Fruit fly (Drosophila melanogaster) whole organism, embryonic: ENCODE results near the gene Atg5.

Experiments
- BEAF-32 ChIP-seq: fragments of 200-800 bp; sonication (Bioruptor generic); optimal IDR thresholded peaks from 3 replicates; lab custom pipeline; 2017; ENCODE audit warnings: missing biosample characterization, missing genetic modification characterization, mild to moderate bottlenecking, moderate library complexity, missing genetic modification reagents
- CG10543 ChIP-seq: fragments of 200-800 bp; sonication (Bioruptor generic); optimal IDR thresholded peaks from 3 replicates; lab custom pipeline; 2017; ENCODE audit warnings: missing biosample characterization, mild to moderate bottlenecking, missing genetic modification characterization, moderate library complexity
- CG11695 ChIP-seq: fragments of 200-800 bp; sonication (Bioruptor generic); IDR thresholded peaks from 3 replicates; pipeline ENCODE4 v1.3.6; 2022; ENCODE audit warnings: missing biosample characterization, missing genetic modification characterization
- CG12155 ChIP-seq: fragments of 200-800 bp; sonication (Bioruptor generic); optimal IDR thresholded peaks from 3 replicates; lab custom pipeline; 2016; ENCODE audit warnings: missing biosample characterization, missing genetic modification characterization
- CG13123 ChIP-seq: fragments of 200-800 bp; sonication (Bioruptor generic); optimal IDR thresholded peaks from 2 replicates; lab custom pipeline; 2016; ENCODE audit warnings: missing biosample characterization, missing genetic modification characterization
- CG14710 ChIP-seq: fragments of 200-800 bp; sonication (Bioruptor generic); optimal IDR thresholded peaks from 3 replicates; lab custom pipeline; 2019; ENCODE audit warnings: missing biosample characterization, mild to moderate bottlenecking, missing genetic modification characterization, moderate library complexity
- CG14965 ChIP-seq: fragments of 200-800 bp; sonication (Bioruptor generic); optimal IDR thresholded peaks from 2 replicates; lab custom pipeline; 2016; ENCODE audit warnings: missing biosample characterization, missing genetic modification characterization, borderline replicate concordance
- CG17385 ChIP-seq: fragments of 200-800 bp; sonication (Bioruptor generic); optimal IDR thresholded peaks from 3 replicates; lab custom pipeline; 2018; ENCODE audit warnings: missing biosample characterization, mild to moderate bottlenecking, missing genetic modification characterization
- CG17829 ChIP-seq: fragments of 200-800 bp; optimal IDR thresholded peaks from 2 replicates; lab custom pipeline; 2019; ENCODE audit warnings: missing biosample characterization, mild to moderate bottlenecking, missing genetic modification characterization, moderate library complexity
- CG30431 ChIP-seq: fragments of 200-800 bp; sonication (Bioruptor generic); optimal IDR thresholded peaks from 2 replicates; lab custom pipeline; 2017; ENCODE audit warnings: missing biosample characterization, missing genetic modification characterization
- CG32772 ChIP-seq: fragments of 200-800 bp; sonication (Bioruptor generic); IDR thresholded peaks from 2 replicates; pipeline ENCODE4 v1.3.6; 2022; ENCODE audit warnings: missing biosample characterization, missing genetic modification characterization
- CG33557 ChIP-seq: fragments of 200-800 bp; sonication (Bioruptor generic); optimal IDR thresholded peaks from 2 replicates; lab custom pipeline; 2019; ENCODE audit warnings: missing biosample characterization, mild to moderate bottlenecking, missing genetic modification characterization, moderate library complexity
- CG34224 ChIP-seq: fragments of 200-800 bp; sonication (Bioruptor generic); IDR thresholded peaks from 3 replicates; pipeline ENCODE4 v1.3.6; 2022; ENCODE audit warnings: missing biosample characterization, missing genetic modification characterization; ENCODE audit not compliant: partially characterized antibody
- CG34376 ChIP-seq: fragments of 200-800 bp; sonication (Bioruptor generic); optimal IDR thresholded peaks from 2 replicates; lab custom pipeline; 2018; ENCODE audit warnings: missing biosample characterization, mild to moderate bottlenecking, missing genetic modification characterization
- CG4820 ChIP-seq: fragments of 200-800 bp; sonication (Bioruptor generic); optimal IDR thresholded peaks from 3 replicates; lab custom pipeline; 2016; ENCODE audit warnings: missing biosample characterization, missing genetic modification characterization
- CG6254 ChIP-seq: fragments of 200-800 bp; sonication (Bioruptor generic); optimal IDR thresholded peaks from 3 replicates; lab custom pipeline; 2017; ENCODE audit warnings: mild to moderate bottlenecking, missing biosample characterization, missing genetic modification reagents, missing genetic modification characterization
- CG6683 ChIP-seq: fragments of 200-800 bp; sonication (Bioruptor generic); optimal IDR thresholded peaks from 2 replicates; lab custom pipeline; 2017; ENCODE audit warnings: missing biosample characterization, mild to moderate bottlenecking, missing genetic modification characterization, missing genetic modification reagents
- CG6765 ChIP-seq: fragments of 200-800 bp; sonication (Bioruptor generic); optimal IDR thresholded peaks from 3 replicates; lab custom pipeline; 2017; ENCODE audit warnings: missing biosample characterization, mild to moderate bottlenecking, missing genetic modification characterization
- CG8290 ChIP-seq, 3 experiments: fragments of 200-800 bp; sonication (Bioruptor generic); optimal IDR thresholded peaks; 2 replicates each; lab custom pipeline; 2016 to 2019; ENCODE audit warnings: missing biosample characterization in 3 of 3, missing genetic modification characterization in 3 of 3, mild to moderate bottlenecking in 2 of 3, moderate library complexity in 1 of 3
- CG8924 ChIP-seq: fragments of 200-800 bp; optimal IDR thresholded peaks from 3 replicates; lab custom pipeline; 2019; ENCODE audit warnings: missing biosample characterization, mild to moderate bottlenecking, missing genetic modification characterization, moderate library complexity
- CoRest ChIP-seq: fragments of 200-800 bp; sonication (Bioruptor generic); optimal IDR thresholded peaks from 3 replicates; lab custom pipeline; 2018; ENCODE audit warnings: missing biosample characterization, mild to moderate bottlenecking, missing genetic modification characterization, moderate library complexity
- Dek ChIP-seq: fragments of 200-800 bp; sonication (Bioruptor generic); optimal IDR thresholded peaks from 3 replicates; lab custom pipeline; 2019; ENCODE audit warnings: missing biosample characterization, mild to moderate bottlenecking, missing genetic modification characterization, moderate library complexity
- Elba2 ChIP-seq: fragments of 200-800 bp; sonication (Bioruptor generic); optimal IDR thresholded peaks from 3 replicates; lab custom pipeline; 2016; ENCODE audit warnings: missing biosample characterization, missing genetic modification characterization
- HLH3B ChIP-seq: fragments of 200-800 bp; sonication (Bioruptor generic); IDR thresholded peaks from 2 replicates; pipeline ENCODE4 v1.3.6; 2022; ENCODE audit warnings: missing biosample characterization, missing genetic modification characterization
- Hand ChIP-seq: fragments of 200-800 bp; sonication (Bioruptor generic); optimal IDR thresholded peaks from 2 replicates; lab custom pipeline; 2017; ENCODE audit warnings: mild to moderate bottlenecking, missing biosample characterization, missing genetic modification reagents, missing genetic modification characterization
- Hr39 ChIP-seq: fragments of >200 bp; optimal IDR thresholded peaks from 2 replicates; lab custom pipeline; 2017
- Hr51 ChIP-seq, 2 experiments: fragments of 200-800 bp; sonication (Bioruptor generic); optimal IDR thresholded peaks; 2 replicates in 1 of 2; 3 replicates in 1 of 2; lab custom pipeline; 2016 to 2018; ENCODE audit warnings: missing biosample characterization in 2 of 2, missing genetic modification characterization in 2 of 2, mild to moderate bottlenecking in 1 of 2, moderate library complexity in 1 of 2
- Kr ChIP-seq: fragments of 200-800 bp; sonication (Bioruptor generic); optimal IDR thresholded peaks from 2 replicates; lab custom pipeline; 2017; ENCODE audit warnings: missing biosample characterization, mild to moderate bottlenecking, missing genetic modification characterization
- Med ChIP-seq: fragments of 200-800 bp; sonication (Bioruptor generic); peaks from one replicate; lab custom pipeline; 2016; ENCODE audit warnings: missing biosample characterization, missing genetic modification characterization, mild to moderate bottlenecking, inconsistent platforms, moderate library complexity
- Opbp ChIP-seq: fragments of 200-800 bp; sonication (Bioruptor generic); IDR thresholded peaks from 3 replicates; pipeline ENCODE4 v1.3.6; 2022; ENCODE audit warnings: missing biosample characterization, missing genetic modification characterization; ENCODE audit not compliant: partially characterized antibody
- Sin3A ChIP-seq: fragments of >200 bp; optimal IDR thresholded peaks from 2 replicates; lab custom pipeline; 2018
- Taf1 ChIP-seq: fragments of 200-800 bp; sonication (Bioruptor generic); IDR thresholded peaks from 2 replicates; pipeline ENCODE4 v1.3.6; 2022; ENCODE audit warnings: missing biosample characterization, missing genetic modification characterization
- fd96Cb ChIP-seq: fragments of 200-800 bp; sonication (Bioruptor generic); optimal IDR thresholded peaks from 2 replicates; lab custom pipeline; 2018; ENCODE audit warnings: missing biosample characterization, mild to moderate bottlenecking, missing genetic modification characterization, moderate library complexity
- hb ChIP-seq: fragments of 200-800 bp; sonication (Bioruptor generic); IDR thresholded peaks from 3 replicates; pipeline ENCODE4 v1.3.6; 2022; ENCODE audit warnings: missing biosample characterization, missing genetic modification characterization; ENCODE audit not compliant: partially characterized antibody
- jumu ChIP-seq: fragments of 200-800 bp; sonication (Bioruptor generic); optimal IDR thresholded peaks from 3 replicates; lab custom pipeline; 2016; ENCODE audit warnings: missing biosample characterization, missing genetic modification characterization
- knrl ChIP-seq: fragments of 200-800 bp; sonication (Bioruptor generic); IDR thresholded peaks from 3 replicates; pipeline ENCODE4 v1.3.6; 2022; ENCODE audit warnings: missing biosample characterization, missing genetic modification characterization; ENCODE audit not compliant: partially characterized antibody
- lola ChIP-seq, 3 experiments: fragments of >200 bp in 2 of 3; fragments of 200-800 bp in 1 of 3; sonication (Bioruptor generic) in 1 of 3; optimal IDR thresholded peaks; 2 replicates each; lab custom pipeline; 2017 to 2019; ENCODE audit warnings: missing biosample characterization in 3 of 3, missing genetic modification characterization in 3 of 3, mild to moderate bottlenecking in 1 of 3, moderate library complexity in 1 of 3
- lov ChIP-seq, 2 experiments: fragments of 200-800 bp in 1 of 2; fragments of >200 bp in 1 of 2; sonication (Bioruptor generic) in 1 of 2; IDR thresholded peaks in 1 of 2; optimal IDR thresholded peaks in 1 of 2; 2 replicates in 1 of 2; 3 replicates in 1 of 2; pipeline versions ENCODE4 v1.3.6 to Lab custom; 2017 to 2022; ENCODE audit warnings: missing biosample characterization in 1 of 2, missing genetic modification characterization in 1 of 2
- nmo ChIP-seq: fragments of 200-800 bp; sonication (Bioruptor generic); optimal IDR thresholded peaks from 2 replicates; lab custom pipeline; 2018; ENCODE audit warnings: missing biosample characterization, mild to moderate bottlenecking, missing genetic modification characterization, moderate library complexity
- onecut ChIP-seq: fragments of 200-800 bp; sonication (Bioruptor generic); IDR thresholded peaks from 2 replicates; pipeline ENCODE4 v1.3.6; 2022; ENCODE audit warnings: missing biosample characterization, missing genetic modification characterization
- row ChIP-seq: fragments of 200-800 bp; sonication (Bioruptor generic); IDR thresholded peaks from 3 replicates; pipeline ENCODE4 v1.3.6; 2022; ENCODE audit warnings: missing biosample characterization, missing genetic modification characterization
- run ChIP-seq: fragments of 200-800 bp; sonication (Bioruptor generic); optimal IDR thresholded peaks from 3 replicates; lab custom pipeline; 2018; ENCODE audit warnings: missing biosample characterization, mild to moderate bottlenecking, missing genetic modification characterization
- tna ChIP-seq: fragments of 200-800 bp; sonication (Bioruptor generic); IDR thresholded peaks from 2 replicates; pipeline ENCODE4 v1.3.6; 2022; ENCODE audit warnings: missing biosample characterization, missing genetic modification characterization; ENCODE audit not compliant: partially characterized antibody
- trem ChIP-seq: fragments of 200-800 bp; optimal IDR thresholded peaks from 3 replicates; lab custom pipeline; 2019; ENCODE audit warnings: missing biosample characterization, mild to moderate bottlenecking, missing genetic modification characterization, moderate library complexity
- vfl ChIP-seq: fragments of 200-800 bp; sonication (Bioruptor generic); optimal IDR thresholded peaks from 2 replicates; lab custom pipeline; 2016; ENCODE audit warnings: missing biosample characterization, missing genetic modification characterization
- zfh2 ChIP-seq: fragments of 200-800 bp; sonication (Bioruptor generic); optimal IDR thresholded peaks from 2 replicates; lab custom pipeline; 2016; ENCODE audit warnings: missing biosample characterization, missing genetic modification characterization

Atg5 gene

dm6 chrX:7332493-7332892, 8.9 kb upstream of the Atg5 start (continued):
- TF ChIP-seq CG8290 (GFP tag; optimal IDR thresholded peaks at IDR 0.05; lab: Kevin White, UChicago) (no peak), CG8290 (tag; optimal IDR thresholded peaks at IDR 0.05; lab: Kevin White, UChicago) (peak in 1 of 2 experiments; percentile 89)

dm6 chrX:7332091-7332490, 8.5 kb upstream of the Atg5 start, which contains the start of gene CG42780:
Gene CG42780 (minus strand): TSS chrX:7332191.
- TF ChIP-seq CG6683 (GFP tag; lab: Kevin White, UChicago): no peak
- TF ChIP-seq CG11695: no peak
- TF ChIP-seq CG14965: no peak
- TF ChIP-seq lov (optimal IDR thresholded peaks at IDR 0.05; lab: Kevin White, UChicago): no peak
- no peak for TF ChIP-seq lov (GFP tag; IDR thresholded peaks at IDR 0.05; lab: Robert Waterston, UW)
- TF ChIP-seq nmo: no peak
- TF ChIP-seq lola (GFP tag; optimal IDR thresholded peaks at IDR 0.05; lab: Kevin White, UChicago): no peak
- TF ChIP-seq Hr39 (lab: Kevin White, UChicago): no peak
- TF ChIP-seq jumu (GFP tag; lab: Kevin White, UChicago): no peak
- TF ChIP-seq BEAF-32 (GFP tag; lab: Kevin White, UChicago): no peak
- no peak for TF ChIP-seq CG30431 (GFP tag; lab: Kevin White, UChicago)
- TF ChIP-seq CG32772 (GFP tag; lab: Robert Waterston, UW): no peak
- TF ChIP-seq HLH3B (GFP tag; lab: Robert Waterston, UW): no peak
- no peak for TF ChIP-seq Opbp (GFP tag; lab: Robert Waterston, UW)
- no peak for TF ChIP-seq Hand (GFP tag; lab: Kevin White, UChicago)
- TF ChIP-seq zfh2 (GFP tag; lab: Kevin White, UChicago): no peak
- TF ChIP-seq knrl (GFP tag; lab: Robert Waterston, UW): no peak
- TF ChIP-seq row: no peak
- TF ChIP-seq CG6765 (GFP tag; lab: Kevin White, UChicago): no peak
- TF ChIP-seq CG17385 (GFP tag; lab: Kevin White, UChicago): no peak

- TF ChIP-seq CG34224 (GFP tag; lab: Robert Waterston, UW) (no peak), CG14710 (tag; lab: Kevin White, UChicago) (no peak), Sin3A (no peak), CG8924 (tag; lab: Kevin White, UChicago) (no peak), Kr (GFP tag; lab: Kevin White, UChicago) (no peak), hb (no peak), trem (tag; lab: Kevin White, UChicago) (no peak), CG17829 (no peak), CG12155 (GFP tag; lab: Kevin White, UChicago) (no peak), Hr51 (GFP tag; optimal IDR thresholded peaks at IDR 0.05; lab: Kevin White, UChicago) (no peak), Taf1 (GFP tag; lab: Robert Waterston, UW) (no peak), CG33557 (GFP tag; lab: Kevin White, UChicago) (no peak)
Measured at dm6 chrX:7328746-7329145, 5.2 kb upstream of the Atg5 start, which contains the start of gene Acsf3. Gene Acsf3 (plus strand): TSS chrX:7329046.

- TF ChIP-seq Elba2 (GFP tag; lab: Kevin White, UChicago) (peak; percentile 61), fd96Cb (tag; lab: Kevin White, UChicago) (peak; percentile 98), vfl (GFP tag; lab: Kevin White, UChicago) (peak; percentile 74), CG10543 (GFP tag; lab: Kevin White, UChicago) (peak; percentile 88), onecut (peak; percentile 94), Dek (tag; lab: Kevin White, UChicago) (peak; percentile 94), CG13123 (peak; percentile 87), Med (GFP tag; lab: Kevin White, UChicago) (peak; percentile 95), CG34376 (GFP tag; lab: Kevin White, UChicago) (peak; percentile 68), CG4820 (GFP tag; lab: Kevin White, UChicago) (peak; percentile 96), CoRest (tag; lab: Kevin White, UChicago) (peak; percentile 97), CG6254 (peak; percentile 96), tna (GFP tag; lab: Robert Waterston, UW) (no peak), run (tag; lab: Kevin White, UChicago) (peak; percentile 96)
Measured at dm6 chrX:7324816-7325246, 1.3 kb upstream of the Atg5 start.
